Fruit fly (Drosophila melanogaster) whole organism, embryonic: Measurements from ENCODE around the gene CG6051.

Experiments
- Antp ChIP-seq: fragments of 200-800 bp; sonication (Bioruptor generic); optimal IDR thresholded peaks from 3 replicates; lab custom pipeline; 2016; ENCODE audit warnings: missing biosample characterization, missing genetic modification characterization
- B-H2 ChIP-seq: fragments of 200-800 bp; sonication (Bioruptor generic); optimal IDR thresholded peaks from 2 replicates; lab custom pipeline; 2018; ENCODE audit warnings: missing biosample characterization, mild to moderate bottlenecking, missing genetic modification characterization
- CG10366 ChIP-seq: fragments of 200-800 bp; sonication (Bioruptor generic); IDR thresholded peaks from 2 replicates; pipeline ENCODE4 v1.3.6; 2022; ENCODE audit warnings: missing biosample characterization, missing genetic modification characterization
- CG10959 ChIP-seq: fragments of 200-800 bp; sonication (Bioruptor generic); IDR thresholded peaks from 2 replicates; pipeline ENCODE4 v1.3.6; 2022; ENCODE audit warnings: missing biosample characterization, missing genetic modification characterization
- CG12236 ChIP-seq: fragments of 200-800 bp; sonication (Bioruptor generic); optimal IDR thresholded peaks from 2 replicates; lab custom pipeline; 2016; ENCODE audit warnings: missing biosample characterization, missing genetic modification characterization
- CG14710 ChIP-seq: fragments of 200-800 bp; sonication (Bioruptor generic); optimal IDR thresholded peaks from 3 replicates; lab custom pipeline; 2019; ENCODE audit warnings: missing biosample characterization, mild to moderate bottlenecking, missing genetic modification characterization, moderate library complexity
- CG15601 ChIP-seq: fragments of 200-800 bp; sonication (Bioruptor generic); optimal IDR thresholded peaks from 3 replicates; lab custom pipeline; 2019; ENCODE audit warnings: missing biosample characterization, mild to moderate bottlenecking, missing genetic modification characterization, moderate library complexity
- CG1602 ChIP-seq: fragments of 200-800 bp; sonication (Bioruptor generic); optimal IDR thresholded peaks from 3 replicates; lab custom pipeline; 2016; ENCODE audit warnings: missing biosample characterization, missing genetic modification characterization
- CG16779 ChIP-seq: fragments of 200-800 bp; sonication (Bioruptor generic); IDR thresholded peaks from 2 replicates; pipeline ENCODE4 v1.3.6; 2022; ENCODE audit warnings: missing biosample characterization, missing genetic modification characterization
- CG2712 ChIP-seq: fragments of 200-800 bp; optimal IDR thresholded peaks from 3 replicates; lab custom pipeline; 2019; ENCODE audit warnings: missing biosample characterization, mild to moderate bottlenecking, missing genetic modification characterization, moderate library complexity
- CG30431 ChIP-seq: fragments of 200-800 bp; sonication (Bioruptor generic); optimal IDR thresholded peaks from 2 replicates; lab custom pipeline; 2017; ENCODE audit warnings: missing biosample characterization, missing genetic modification characterization
- CG4617 ChIP-seq: fragments of 200-800 bp; sonication (Bioruptor generic); optimal IDR thresholded peaks from 3 replicates; lab custom pipeline; 2016; ENCODE audit warnings: missing biosample characterization, missing genetic modification characterization, borderline replicate concordance
- CG4820 ChIP-seq: fragments of 200-800 bp; sonication (Bioruptor generic); optimal IDR thresholded peaks from 3 replicates; lab custom pipeline; 2016; ENCODE audit warnings: missing biosample characterization, missing genetic modification characterization
- CG7271 ChIP-seq: fragments of 200-800 bp; sonication (Bioruptor generic); optimal IDR thresholded peaks from 2 replicates; lab custom pipeline; 2018; ENCODE audit warnings: missing biosample characterization, mild to moderate bottlenecking, missing genetic modification characterization, moderate library complexity
- CG8478 ChIP-seq: fragments of >200 bp; optimal IDR thresholded peaks from 2 replicates; lab custom pipeline; 2018
- CG9609 ChIP-seq: fragments of 200-800 bp; sonication (Bioruptor generic); optimal IDR thresholded peaks from 3 replicates; lab custom pipeline; 2016; ENCODE audit warnings: missing biosample characterization, missing genetic modification characterization
- CTCF ChIP-seq: fragments of 200-800 bp; sonication (Bioruptor generic); optimal IDR thresholded peaks from 2 replicates; lab custom pipeline; 2017; ENCODE audit warnings: missing biosample characterization, mild to moderate bottlenecking, missing genetic modification characterization, moderate library complexity
- CrebB ChIP-seq: fragments of 200-800 bp; sonication (Bioruptor generic); optimal IDR thresholded peaks from 3 replicates; lab custom pipeline; 2018; ENCODE audit warnings: missing biosample characterization, mild to moderate bottlenecking, missing genetic modification characterization
- Deaf1 ChIP-seq: fragments of 200-800 bp; optimal IDR thresholded peaks from 3 replicates; lab custom pipeline; 2019; ENCODE audit warnings: missing biosample characterization, mild to moderate bottlenecking, missing genetic modification characterization, moderate library complexity
- Doc2 ChIP-seq: fragments of 200-800 bp; sonication (Bioruptor generic); IDR thresholded peaks from 2 replicates; pipeline ENCODE4 v1.3.6; 2022; ENCODE audit warnings: missing biosample characterization, missing genetic modification characterization
- Dp ChIP-seq: fragments of 200-800 bp; sonication (Bioruptor generic); optimal IDR thresholded peaks from 2 replicates; lab custom pipeline; 2018; ENCODE audit warnings: missing biosample characterization, mild to moderate bottlenecking, missing genetic modification characterization, moderate library complexity
- Elba2 ChIP-seq: fragments of 200-800 bp; sonication (Bioruptor generic); optimal IDR thresholded peaks from 3 replicates; lab custom pipeline; 2016; ENCODE audit warnings: missing biosample characterization, missing genetic modification characterization
- Hr51 ChIP-seq, 2 experiments: fragments of 200-800 bp; sonication (Bioruptor generic); optimal IDR thresholded peaks; 2 replicates in 1 of 2; 3 replicates in 1 of 2; lab custom pipeline; 2016 to 2018; ENCODE audit warnings: missing biosample characterization in 2 of 2, missing genetic modification characterization in 2 of 2, mild to moderate bottlenecking in 1 of 2, moderate library complexity in 1 of 2
- Mad ChIP-seq: fragments of 200-800 bp; sonication (Bioruptor generic); optimal IDR thresholded peaks from 2 replicates; lab custom pipeline; 2016; ENCODE audit warnings: missing biosample characterization, missing genetic modification characterization
- Opbp ChIP-seq: fragments of 200-800 bp; sonication (Bioruptor generic); IDR thresholded peaks from 3 replicates; pipeline ENCODE4 v1.3.6; 2022; ENCODE audit warnings: missing biosample characterization, missing genetic modification characterization; ENCODE audit not compliant: partially characterized antibody
- Sox102F ChIP-seq: fragments of 200-800 bp; sonication (Bioruptor generic); optimal IDR thresholded peaks from 2 replicates; lab custom pipeline; 2018; ENCODE audit warnings: missing biosample characterization, mild to moderate bottlenecking, missing genetic modification characterization, moderate library complexity
- amos ChIP-seq: fragments of 200-800 bp; sonication (Bioruptor generic); IDR thresholded peaks from 2 replicates; pipeline ENCODE4 v1.3.6; 2022; ENCODE audit warnings: missing biosample characterization, missing genetic modification characterization; ENCODE audit not compliant: partially characterized antibody
- corto ChIP-seq: fragments of 200-800 bp; sonication (Bioruptor generic); optimal IDR thresholded peaks from 2 replicates; lab custom pipeline; 2016; ENCODE audit warnings: missing biosample characterization, mild to moderate bottlenecking, missing genetic modification characterization, moderate library complexity
- croc ChIP-seq: fragments of 200-800 bp; sonication (Bioruptor generic); conservative IDR thresholded peaks from 3 replicates; pipeline ENCODE4 v1.3.6; 2022; ENCODE audit warnings: missing biosample characterization, missing genetic modification characterization
- crol ChIP-seq: fragments of 200-800 bp; sonication (Bioruptor generic); IDR thresholded peaks from 2 replicates; pipeline ENCODE4 v1.3.6; 2022; ENCODE audit warnings: missing biosample characterization, missing genetic modification characterization
- dan ChIP-seq: fragments of 200-800 bp; sonication (Bioruptor generic); IDR thresholded peaks from 2 replicates; pipeline ENCODE4 v1.3.6; 2022; ENCODE audit warnings: missing biosample characterization, missing genetic modification characterization
- danr ChIP-seq: fragments of 200-800 bp; sonication (Bioruptor generic); IDR thresholded peaks from 2 replicates; pipeline ENCODE4 v1.3.6; 2022; ENCODE audit warnings: missing biosample characterization, missing genetic modification characterization
- ems ChIP-seq: fragments of 200-800 bp; sonication (Bioruptor generic); optimal IDR thresholded peaks from 3 replicates; lab custom pipeline; 2016; ENCODE audit warnings: missing biosample characterization, missing genetic modification characterization
- esg ChIP-seq: fragments of 200-800 bp; sonication (Bioruptor generic); conservative IDR thresholded peaks from 2 replicates; pipeline ENCODE4 v1.3.6; 2022; ENCODE audit warnings: missing biosample characterization, missing genetic modification characterization
- grau ChIP-seq: fragments of 200-800 bp; optimal IDR thresholded peaks from 3 replicates; lab custom pipeline; 2019; ENCODE audit warnings: missing biosample characterization, mild to moderate bottlenecking, missing genetic modification characterization, moderate library complexity
- ind ChIP-seq: fragments of 200-800 bp; sonication (Bioruptor generic); optimal IDR thresholded peaks from 3 replicates; lab custom pipeline; 2016; ENCODE audit warnings: missing biosample characterization, missing genetic modification characterization
- knrl ChIP-seq: fragments of 200-800 bp; sonication (Bioruptor generic); IDR thresholded peaks from 3 replicates; pipeline ENCODE4 v1.3.6; 2022; ENCODE audit warnings: missing biosample characterization, missing genetic modification characterization; ENCODE audit not compliant: partially characterized antibody
- lab ChIP-seq: fragments of 200-800 bp; sonication (Bioruptor generic); optimal IDR thresholded peaks from 3 replicates; lab custom pipeline; 2017; ENCODE audit warnings: missing biosample characterization, missing genetic modification characterization, mild to moderate bottlenecking, moderate library complexity, missing genetic modification reagents
- lov ChIP-seq, 2 experiments: fragments of 200-800 bp in 1 of 2; fragments of >200 bp in 1 of 2; sonication (Bioruptor generic) in 1 of 2; IDR thresholded peaks in 1 of 2; optimal IDR thresholded peaks in 1 of 2; 2 replicates in 1 of 2; 3 replicates in 1 of 2; pipeline versions ENCODE4 v1.3.6 to Lab custom; 2017 to 2022; ENCODE audit warnings: missing biosample characterization in 1 of 2, missing genetic modification characterization in 1 of 2
- nom ChIP-seq: fragments of 200-800 bp; sonication (Bioruptor generic); optimal IDR thresholded peaks from 2 replicates; lab custom pipeline; 2017; ENCODE audit warnings: missing biosample characterization, missing genetic modification characterization, mild to moderate bottlenecking, moderate library complexity, missing genetic modification reagents
- pan ChIP-seq, 4 experiments: fragments of >200 bp in 3 of 4; fragments of 200-800 bp in 1 of 4; sonication (Bioruptor generic) in 1 of 4; optimal IDR thresholded peaks in 3 of 4; IDR thresholded peaks in 1 of 4; 2 replicates each; pipeline versions ENCODE4 v1.3.6 to Lab custom; 2017 to 2022; ENCODE audit warnings: missing biosample characterization in 2 of 4, missing genetic modification characterization in 2 of 4, mixed read lengths in 1 of 4
- sens ChIP-seq: fragments of 200-800 bp; sonication (Bioruptor generic); peaks from one replicate; lab custom pipeline; 2016; ENCODE audit warnings: missing biosample characterization, missing genetic modification characterization
- sob ChIP-seq: fragments of 200-800 bp; sonication (Bioruptor generic); IDR thresholded peaks from 2 replicates; pipeline ENCODE4 v1.3.6; 2022; ENCODE audit warnings: missing biosample characterization, missing genetic modification characterization
- sug ChIP-seq: fragments of 200-800 bp; optimal IDR thresholded peaks from 2 replicates; lab custom pipeline; 2019; ENCODE audit warnings: missing biosample characterization, mild to moderate bottlenecking, missing genetic modification characterization, moderate library complexity
- tap ChIP-seq: fragments of 200-800 bp; optimal IDR thresholded peaks from 3 replicates; lab custom pipeline; 2019; ENCODE audit warnings: missing biosample characterization, mild to moderate bottlenecking, missing genetic modification characterization, moderate library complexity
- tgo ChIP-seq: fragments of 200-800 bp; sonication (Bioruptor generic); IDR thresholded peaks from 3 replicates; pipeline ENCODE4 v1.3.6; 2022; ENCODE audit warnings: missing biosample characterization, missing genetic modification characterization
- tin ChIP-seq: fragments of 200-800 bp; sonication (Bioruptor generic); optimal IDR thresholded peaks from 3 replicates; lab custom pipeline; 2016; ENCODE audit warnings: missing biosample characterization, missing genetic modification characterization
- zfh1 ChIP-seq: fragments of 200-800 bp; sonication (Bioruptor generic); IDR thresholded peaks from 3 replicates; pipeline ENCODE4 v1.3.6; 2022; ENCODE audit warnings: missing biosample characterization, missing genetic modification characterization

The CG6051 gene

dm6 chr3R:27111784-27112602, 38.9 kb downstream of the CG6051 start, which contains the start of the genes gb and CG5815 (continued):
- peak; percentile 86 for TF ChIP-seq amos
- 0 out of 2 replicates have a peak, but pooled peaks have one; percentile 11 for TF ChIP-seq dan (GFP tag; lab: Robert Waterston, UW)
- no peak for TF ChIP-seq sug (tag; lab: Kevin White, UChicago)
- peak; percentile 93 for TF ChIP-seq zfh1 (GFP tag; lab: Robert Waterston, UW)
- peak; percentile 88 for TF ChIP-seq corto (GFP tag; lab: Kevin White, UChicago)
- peak; percentile 91 for TF ChIP-seq CG1602 (GFP tag; lab: Kevin White, UChicago)
- TF ChIP-seq Opbp (GFP tag; lab: Robert Waterston, UW), result peak; percentile 86
- TF ChIP-seq CG7271 (tag; lab: Kevin White, UChicago), result peak; percentile 25
- no peak for TF ChIP-seq pan (optimal IDR thresholded peaks at IDR 0.05; lab: Kevin White, UChicago)
- peak in 1 of 2 experiments; percentile 90 for TF ChIP-seq pan (GFP tag; optimal IDR thresholded peaks at IDR 0.05 in 1 of 2, IDR thresholded peaks at IDR 0.05 in 1 of 2)
- TF ChIP-seq Hr51 (GFP tag; optimal IDR thresholded peaks at IDR 0.05; lab: Kevin White, UChicago), result peak; percentile 87 to 89
- TF ChIP-seq Dp (GFP tag; lab: Kevin White, UChicago), result peak; percentile 37
- peak; percentile 79 for TF ChIP-seq croc (GFP tag; lab: Robert Waterston, UW)
- no peak for TF ChIP-seq lov (optimal IDR thresholded peaks at IDR 0.05; lab: Kevin White, UChicago)
- peak; percentile 20; the same call in 1 of the 3 replicates for TF ChIP-seq lov (GFP tag; IDR thresholded peaks at IDR 0.05; lab: Robert Waterston, UW)
- TF ChIP-seq lab (GFP tag; lab: Kevin White, UChicago), result peak; percentile 95
- TF ChIP-seq crol (GFP tag; lab: Robert Waterston, UW), result no peak
- TF ChIP-seq CG4820 (GFP tag; lab: Kevin White, UChicago), result peak; percentile 86
- no peak for TF ChIP-seq nom (GFP tag; lab: Kevin White, UChicago)
- peak; percentile 92 for TF ChIP-seq knrl (GFP tag; lab: Robert Waterston, UW)
- peak; percentile 91 for TF ChIP-seq grau (tag; lab: Kevin White, UChicago)
- TF ChIP-seq CG15601, result peak; percentile 79
- peak; percentile 92 for TF ChIP-seq ind (GFP tag; lab: Kevin White, UChicago)
- peak; percentile 92 for TF ChIP-seq Sox102F (GFP tag; lab: Kevin White, UChicago)
- TF ChIP-seq CG4617 (GFP tag; lab: Kevin White, UChicago), result peak; percentile 70
- no peak for TF ChIP-seq CG8478 (lab: Kevin White, UChicago)
- TF ChIP-seq Antp (GFP tag; lab: Kevin White, UChicago), result peak; percentile 51
- TF ChIP-seq CG2712 (tag; lab: Kevin White, UChicago), result peak; percentile 93
- TF ChIP-seq tgo, result peak; percentile 89
- peak; percentile 88 for TF ChIP-seq CG14710
- peak; percentile 79 for TF ChIP-seq CG10959 (GFP tag; lab: Robert Waterston, UW)
- no peak for TF ChIP-seq Deaf1
- TF ChIP-seq tap, result no peak
- TF ChIP-seq danr, result peak; percentile 74
- TF ChIP-seq sens, result peak; percentile 97
- peak; percentile 17 for TF ChIP-seq CTCF (GFP tag; lab: Kevin White, UChicago)
- TF ChIP-seq CG30431, result peak; percentile 89
- peak; percentile 90 for TF ChIP-seq B-H2 (GFP tag; lab: Kevin White, UChicago)
- peak; percentile 76 for TF ChIP-seq CG16779 (GFP tag; lab: Robert Waterston, UW)
- TF ChIP-seq CrebB (tag; lab: Kevin White, UChicago), result peak; percentile 59
- no peak for TF ChIP-seq Doc2 (GFP tag; lab: Robert Waterston, UW)
- TF ChIP-seq CG10366 (GFP tag; lab: Robert Waterston, UW), result peak; percentile 98
- peak; percentile 87 for TF ChIP-seq esg
- peak; percentile 66 for TF ChIP-seq Elba2 (GFP tag; lab: Kevin White, UChicago)
- TF ChIP-seq tin, result peak; percentile 95
- peak; percentile 16 for TF ChIP-seq CG12236
- peak; percentile 84 for TF ChIP-seq sob
- peak; percentile 75 for TF ChIP-seq CG9609
- peak; percentile 87 for TF ChIP-seq ems (GFP tag; lab: Kevin White, UChicago)
- peak; percentile 92 for TF ChIP-seq Mad (GFP tag; lab: Kevin White, UChicago)
